2 worm cellular contexts compared by ENCODE assay signal in the genomic region with DNA sequence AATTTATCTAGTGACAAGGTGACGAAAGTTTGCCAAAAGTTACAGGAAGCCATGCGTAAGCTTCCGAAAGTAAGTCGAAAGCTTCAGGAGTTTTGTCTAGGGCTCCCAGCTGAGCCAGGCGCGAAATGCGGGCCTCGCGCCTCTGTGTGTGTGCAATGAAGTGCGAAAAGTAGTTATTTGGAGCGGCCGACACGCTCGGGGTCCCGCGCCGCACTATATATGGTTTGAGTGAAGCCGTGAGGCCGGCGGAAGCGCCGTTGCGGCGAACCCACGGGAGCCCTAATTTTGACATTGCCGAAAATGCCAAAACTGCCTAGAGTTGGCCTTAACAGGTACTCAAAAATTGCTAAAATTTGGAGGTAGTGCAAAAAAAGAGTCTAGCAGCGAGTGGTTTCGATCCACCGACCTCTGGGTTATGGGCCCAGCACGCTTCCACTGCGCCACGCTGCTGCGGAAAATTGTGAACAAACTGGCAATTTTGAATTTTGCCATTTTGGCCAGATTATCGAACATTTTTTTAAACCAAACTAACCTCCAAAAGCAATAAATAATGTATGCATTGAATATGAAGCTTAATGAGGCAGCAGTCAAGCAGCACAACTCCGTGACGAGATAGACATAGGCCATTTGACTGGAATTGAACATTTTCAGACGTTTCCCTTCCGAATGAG.
TF ChIP-seq lines count a peak whose summit lies in the region.

No protein-coding gene starts in this region.

TF ChIP-seq in whole organism, L4 larva, 104 proteins besides CTCF, POLR2A, EP300 and RAD21:
- peak; percentile 62 for TF ChIP-seq set-16 (GFP tag; IDR thresholded peaks at IDR 0.05; lab: Robert Waterston, UW)
- TF ChIP-seq dmd-8 (GFP tag; IDR thresholded peaks at IDR 0.05; lab: Robert Waterston, UW) = 0 out of 2 replicates have a peak, but pooled peaks have one; percentile 47
- TF ChIP-seq pqm-1 (tag; optimal IDR thresholded peaks at IDR 0.05; lab: Kevin White, UChicago) = no peak
- TF ChIP-seq dmd-9 (GFP tag; IDR thresholded peaks at IDR 0.05; lab: Robert Waterston, UW) = 0 out of 2 replicates have a peak, but pooled peaks have one; percentile 61
- TF ChIP-seq vab-7 (GFP tag; IDR thresholded peaks at IDR 0.05; lab: Robert Waterston, UW) = peak; percentile 42; the same call in 1 of the 2 replicates
- no peak for TF ChIP-seq gei-8 (GFP tag; optimal IDR thresholded peaks at IDR 0.05; lab: Kevin White, UChicago)
- TF ChIP-seq lim-7 (GFP tag; IDR thresholded peaks at IDR 0.05; lab: Robert Waterston, UW) = peak; percentile 63; the same call in 1 of the 2 replicates
- TF ChIP-seq egl-43 (GFP tag; IDR thresholded peaks at IDR 0.05; lab: Robert Waterston, UW) = peak; percentile 57; the same call in 1 of the 2 replicates
- TF ChIP-seq ceh-28 (tag; optimal IDR thresholded peaks at IDR 0.05; lab: Kevin White, UChicago) = no peak
- TF ChIP-seq pha-4 (GFP tag; IDR thresholded peaks at IDR 0.05; lab: Robert Waterston, UW) = peak; percentile 18; the same call in 1 of the 2 replicates
- TF ChIP-seq pha-4 (tag; optimal IDR thresholded peaks at IDR 0.05; lab: Kevin White, UChicago) = no peak

TF ChIP-seq in whole organism, young adult, 124 proteins besides CTCF, POLR2A, EP300 and RAD21:
- TF ChIP-seq tbp1 (GFP tag; optimal IDR thresholded peaks at IDR 0.05; lab: Kevin White, UChicago) = peak; percentile 87
- TF ChIP-seq ekl-4 (GFP tag; IDR thresholded peaks at IDR 0.05; lab: Robert Waterston, UW) = no peak
- no peak for TF ChIP-seq pha-4 (tag; optimal IDR thresholded peaks at IDR 0.05; lab: Kevin White, UChicago)
- no peak for TF ChIP-seq hrde-1 (tag; optimal IDR thresholded peaks at IDR 0.05; lab: Kevin White, UChicago; ENCODE audit: borderline replicate concordance)
- TF ChIP-seq zim-3 (tag; optimal IDR thresholded peaks at IDR 0.05; lab: Kevin White, UChicago) = peak; percentile 1
- peak; percentile 23; the same call in 1 of the 2 replicates for TF ChIP-seq hmg-1.2 (GFP tag; IDR thresholded peaks at IDR 0.05; lab: Robert Waterston, UW)
- TF ChIP-seq F23B12.7 (tag; optimal IDR thresholded peaks at IDR 0.05; lab: Kevin White, UChicago; ENCODE audit: insufficient read depth) = peak; percentile 22
- TF ChIP-seq B0261.1 (tag; optimal IDR thresholded peaks at IDR 0.05; lab: Kevin White, UChicago) = peak; percentile 61
- TF ChIP-seq ztf-28 (GFP tag; IDR thresholded peaks at IDR 0.05; lab: Robert Waterston, UW) = 0 out of 2 replicates have a peak, but pooled peaks have one; percentile 13
- peak; percentile 22; the same call in 1 of the 2 replicates for TF ChIP-seq F33H1.4 (GFP tag; IDR thresholded peaks at IDR 0.05; lab: Robert Waterston, UW)
- peak; percentile 62 for TF ChIP-seq rpc-1 (optimal IDR thresholded peaks at IDR 0.05; lab: Kevin White, UChicago)
- peak; percentile 75 for TF ChIP-seq rpc-1 (tag; optimal IDR thresholded peaks at IDR 0.05; lab: Kevin White, UChicago)
- 0 out of 2 replicates have a peak, but pooled peaks have one; percentile 11 for TF ChIP-seq nhr-120 (GFP tag; IDR thresholded peaks at IDR 0.05; lab: Robert Waterston, UW)
- TF ChIP-seq ztf-25 (GFP tag; IDR thresholded peaks at IDR 0.05; lab: Robert Waterston, UW) = 0 out of 2 replicates have a peak, but pooled peaks have one; percentile 32
- TF ChIP-seq dox-1 (GFP tag; IDR thresholded peaks at IDR 0.05; lab: Robert Waterston, UW) = peak; percentile 26; the same call in 1 of the 2 replicates
- peak; percentile 45 for TF ChIP-seq die-1 (tag; optimal IDR thresholded peaks at IDR 0.05; lab: Kevin White, UChicago)
- no peak for TF ChIP-seq bed-1 (GFP tag; IDR thresholded peaks at IDR 0.05; lab: Robert Waterston, UW)
- TF ChIP-seq lsl-1 (GFP tag; optimal IDR thresholded peaks at IDR 0.05; lab: Kevin White, UChicago) = no peak
- TF ChIP-seq snpc-4 (GFP tag; optimal IDR thresholded peaks at IDR 0.05; lab: Kevin White, UChicago) = no peak
- TF ChIP-seq snpc-4 (tag; optimal IDR thresholded peaks at IDR 0.05; lab: Kevin White, UChicago) = peak in 2 of 4 experiments; percentile 36 to 75
- no peak for TF ChIP-seq repo-1 (tag; optimal IDR thresholded peaks at IDR 0.05; lab: Kevin White, UChicago)
- TF ChIP-seq lin-26 (GFP tag; IDR thresholded peaks at IDR 0.05; lab: Robert Waterston, UW) = peak; percentile 65; the same call in 1 of the 2 replicates
- no peak for TF ChIP-seq F22D6.2 (tag; optimal IDR thresholded peaks at IDR 0.05; lab: Kevin White, UChicago)
- peak; percentile 81 for TF ChIP-seq zfh-2 (GFP tag; conservative IDR thresholded peaks at IDR 0.05; lab: Robert Waterston, UW)
- TF ChIP-seq rcor-1 (GFP tag; IDR thresholded peaks at IDR 0.05; lab: Robert Waterston, UW) = no peak
